Worm (Caenorhabditis elegans) whole organism, mixed stage, embryonic: ENCODE measurements around the gene T27A10.2.
A peak's percentile ranks its signal among the peaks of the same experiment; 100 is the strongest.

Experiments
- M03D4.4 ChIP-seq: sonication (generic microtip); optimal IDR thresholded peaks from 2 replicates; lab custom pipeline; 2017; ENCODE audit warnings: mild to moderate bottlenecking, missing genetic modification characterization, missing compliant biosample characterization
- blmp-1 ChIP-seq: fragments of 150-350 bp; optimal IDR thresholded peaks from 2 replicates; lab custom pipeline; 2014; ENCODE audit warnings: missing biosample characterization, missing genetic modification characterization
- ceh-39 ChIP-seq: fragments of 150-350 bp; optimal IDR thresholded peaks from 2 replicates; lab custom pipeline; 2014; ENCODE audit warnings: missing biosample characterization, missing genetic modification characterization
- ceh-43 ChIP-seq: fragments of 200-800 bp; sonication (Bioruptor generic); optimal IDR thresholded peaks from 2 replicates; lab custom pipeline; 2018; ENCODE audit warnings: mild to moderate bottlenecking, missing genetic modification characterization, moderate library complexity, missing compliant biosample characterization
- ceh-83 ChIP-seq: fragments of 200-800 bp; sonication (Bioruptor generic); optimal IDR thresholded peaks from 2 replicates; lab custom pipeline; 2018; ENCODE audit warnings: mild to moderate bottlenecking, missing genetic modification characterization, missing compliant biosample characterization
- ces-1 ChIP-seq: fragments of 150-350 bp; optimal IDR thresholded peaks from 2 replicates; lab custom pipeline; 2014; ENCODE audit warnings: missing biosample characterization, missing genetic modification reagents, missing genetic modification characterization
- cnd-1 ChIP-seq: fragments of 200-800 bp; sonication (Bioruptor generic); optimal IDR thresholded peaks from 2 replicates; lab custom pipeline; 2018; ENCODE audit warnings: mild to moderate bottlenecking, missing genetic modification characterization, missing compliant biosample characterization
- drap-1 ChIP-seq: fragments of 200-800 bp; sonication (Bioruptor generic); optimal IDR thresholded peaks from 3 replicates; lab custom pipeline; 2018; ENCODE audit warnings: mild to moderate bottlenecking, missing genetic modification characterization, missing compliant biosample characterization
- elt-1 ChIP-seq: sonication (generic microtip); optimal IDR thresholded peaks from 2 replicates; lab custom pipeline; 2017; ENCODE audit warnings: missing genetic modification characterization, mild to moderate bottlenecking, missing compliant biosample characterization, antibody characterized with exemption, moderate library complexity, borderline replicate concordance; ENCODE audit not compliant: insufficient read depth
- elt-3 ChIP-seq: fragments of 150-350 bp; optimal IDR thresholded peaks from 2 replicates; lab custom pipeline; 2014; ENCODE audit warnings: missing biosample characterization, missing genetic modification characterization
- flh-1 ChIP-seq: fragments of 200-800 bp; sonication (Bioruptor generic); optimal IDR thresholded peaks from 2 replicates; lab custom pipeline; 2018; ENCODE audit warnings: mild to moderate bottlenecking, missing genetic modification characterization, moderate library complexity, missing compliant biosample characterization
- hlh-1 ChIP-seq: fragments of 150-350 bp; optimal IDR thresholded peaks from 2 replicates; lab custom pipeline; 2014; ENCODE audit warnings: missing biosample characterization, missing genetic modification reagents, missing genetic modification characterization
- lsy-2 ChIP-seq: fragments of 150-350 bp; optimal IDR thresholded peaks from 2 replicates; lab custom pipeline; 2014; ENCODE audit warnings: missing biosample characterization, missing genetic modification characterization
- mab-5 ChIP-seq: fragments of 150-350 bp; optimal IDR thresholded peaks from 2 replicates; lab custom pipeline; 2014; ENCODE audit warnings: missing biosample characterization, missing genetic modification characterization
- mep-1 ChIP-seq: fragments of 150-350 bp; optimal IDR thresholded peaks from 2 replicates; lab custom pipeline; 2017; ENCODE audit warnings: missing biosample characterization, missing genetic modification reagents, missing genetic modification characterization, inconsistent platforms
- mls-2 ChIP-seq: sonication (generic microtip); optimal IDR thresholded peaks from 2 replicates; lab custom pipeline; 2016; ENCODE audit warnings: mild to moderate bottlenecking, missing genetic modification characterization, moderate library complexity, missing compliant biosample characterization
- nhr-12 ChIP-seq: fragments of 150-350 bp; optimal IDR thresholded peaks from 2 replicates; lab custom pipeline; 2014; ENCODE audit warnings: missing biosample characterization, missing genetic modification characterization
- nhr-2 ChIP-seq: fragments of 150-350 bp; optimal IDR thresholded peaks from 2 replicates; lab custom pipeline; 2014; ENCODE audit warnings: missing biosample characterization, missing genetic modification characterization
- nhr-237 ChIP-seq: fragments of 150-350 bp; optimal IDR thresholded peaks from 2 replicates; lab custom pipeline; 2014; ENCODE audit warnings: missing biosample characterization, missing genetic modification characterization
- nhr-28 ChIP-seq: fragments of 150-350 bp; optimal IDR thresholded peaks from 2 replicates; lab custom pipeline; 2014; ENCODE audit warnings: missing biosample characterization, missing genetic modification characterization
- nhr-76 ChIP-seq: sonication (generic microtip); optimal IDR thresholded peaks from 2 replicates; lab custom pipeline; 2017; ENCODE audit warnings: missing biosample characterization, missing genetic modification characterization
- pha-4 ChIP-seq: fragments of 150-350 bp; optimal IDR thresholded peaks from 2 replicates; lab custom pipeline; 2018; ENCODE audit warnings: missing biosample characterization, missing genetic modification reagents, missing genetic modification characterization
- snpc-4 ChIP-seq: fragments of 150-350 bp; optimal IDR thresholded peaks from 2 replicates; lab custom pipeline; 2014; ENCODE audit warnings: missing biosample characterization, missing genetic modification characterization
- sptf-1 ChIP-seq: sonication (generic microtip); optimal IDR thresholded peaks from 2 replicates; lab custom pipeline; 2017; ENCODE audit warnings: mild to moderate bottlenecking, missing genetic modification characterization, moderate library complexity, missing compliant biosample characterization
- unc-120 ChIP-seq: sonication (generic microtip); optimal IDR thresholded peaks from 2 replicates; lab custom pipeline; 2017; ENCODE audit warnings: missing genetic modification characterization, missing compliant biosample characterization; ENCODE audit not compliant: poor library complexity, severe bottlenecking
- unc-39 ChIP-seq: fragments of 150-350 bp; optimal IDR thresholded peaks from 2 replicates; lab custom pipeline; 2014; ENCODE audit warnings: missing biosample characterization, missing genetic modification characterization
- unc-62 ChIP-seq: fragments of 150-350 bp; optimal IDR thresholded peaks from 2 replicates; lab custom pipeline; 2014; ENCODE audit warnings: missing biosample characterization, missing genetic modification reagents, missing genetic modification characterization
- zip-8 ChIP-seq: fragments of 150-350 bp; optimal IDR thresholded peaks from 2 replicates; lab custom pipeline; 2014; ENCODE audit warnings: missing biosample characterization, missing genetic modification characterization
- ztf-11 ChIP-seq: fragments of 150-350 bp; optimal IDR thresholded peaks from 2 replicates; lab custom pipeline; 2014; ENCODE audit warnings: missing biosample characterization, missing genetic modification characterization

The T27A10.2 gene

DNA sequence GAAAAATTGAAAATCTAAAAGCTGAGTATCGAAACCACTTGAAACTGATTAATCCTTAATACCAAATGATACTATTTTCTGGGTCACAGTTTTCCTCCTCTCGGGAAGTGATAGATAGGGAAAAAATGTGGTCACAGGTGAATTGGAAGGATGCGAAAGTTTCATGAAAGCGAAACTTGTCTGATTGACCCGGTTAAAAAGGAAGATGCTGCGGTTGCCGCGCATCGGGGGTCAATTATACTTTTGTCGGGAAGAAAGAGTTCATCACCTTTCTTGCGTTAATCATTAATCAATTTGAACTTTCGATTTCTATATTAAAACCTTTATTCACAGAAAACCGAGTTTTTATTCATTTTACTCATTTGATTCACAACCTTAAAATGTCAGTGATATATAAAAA lies 11.2 kb downstream of the T27A10.2 start:
- TF ChIP-seq nhr-12 (tag; lab: Kevin White, UChicago), result no peak
- TF ChIP-seq blmp-1 (tag; lab: Kevin White, UChicago), result peak; percentile 72

DNA sequence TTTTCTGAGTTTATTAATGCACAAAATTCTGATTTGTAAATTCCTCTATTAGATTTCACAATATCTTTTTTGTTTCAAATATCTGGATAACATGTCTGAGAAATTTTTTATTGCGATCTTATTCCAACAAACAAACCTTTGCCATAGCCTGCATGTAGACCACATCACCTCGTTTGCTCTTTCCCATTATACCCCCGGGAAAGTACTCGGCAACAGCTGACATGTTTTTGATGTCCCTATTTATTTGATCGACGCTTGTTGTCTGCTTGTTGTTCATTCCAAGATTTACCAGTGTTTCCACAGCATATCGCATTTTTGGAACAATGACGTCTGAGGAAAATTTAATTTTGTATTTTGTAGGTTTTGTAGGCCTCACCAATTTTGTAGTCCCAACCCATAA lies 14.1 kb downstream of the T27A10.2 start:
- TF ChIP-seq unc-62 (GFP tag; lab: Kevin White, UChicago) (peak; percentile 1), elt-1 (no peak), hlh-1 (tag; lab: Kevin White, UChicago) (peak; percentile 80), unc-120 (tag; lab: Kevin White, UChicago) (peak; percentile 8)

ce11 chrX:3600390-3600789 lies 14.6 kb downstream of the T27A10.2 start, which contains the start of gene cgr-1:
Gene cgr-1, minus strand, starts transcription at chrX:3600457.
- TF ChIP-seq cnd-1 (tag; lab: Kevin White, UChicago), result no peak
- no peak for TF ChIP-seq flh-1 (GFP tag; lab: Kevin White, UChicago)
- TF ChIP-seq ceh-83 (GFP tag; lab: Kevin White, UChicago), result no peak
- TF ChIP-seq ceh-39 (tag; lab: Kevin White, UChicago), result no peak
- no peak for TF ChIP-seq unc-62 (GFP tag; lab: Kevin White, UChicago)
- TF ChIP-seq mep-1, result no peak
- no peak for TF ChIP-seq M03D4.4
- no peak for TF ChIP-seq snpc-4
- no peak for TF ChIP-seq ces-1 (GFP tag; lab: Kevin White, UChicago)
- no peak for TF ChIP-seq unc-39 (tag; lab: Kevin White, UChicago)
- no peak for TF ChIP-seq elt-1

- TF ChIP-seq nhr-28 (tag; lab: Kevin White, UChicago), result no peak
- TF ChIP-seq hlh-1 (tag; lab: Kevin White, UChicago), result peak; percentile 18
- no peak for TF ChIP-seq unc-120 (tag; lab: Kevin White, UChicago)
Observed at ce11 chrX:3601531-3601930, 15.8 kb downstream of the T27A10.2 start, which contains the start of gene C18B2.3. Gene C18B2.3, plus strand, starts transcription at chrX:3601831.

ce11 chrX:3602622-3603021 lies 16.9 kb downstream of the T27A10.2 start:
- no peak for TF ChIP-seq nhr-12 (tag; lab: Kevin White, UChicago)
- TF ChIP-seq ceh-39 (tag; lab: Kevin White, UChicago), result no peak
- TF ChIP-seq flh-1 (GFP tag; lab: Kevin White, UChicago), result no peak
- no peak for TF ChIP-seq nhr-28 (tag; lab: Kevin White, UChicago)
- no peak for TF ChIP-seq mep-1
- no peak for TF ChIP-seq drap-1 (GFP tag; lab: Kevin White, UChicago)
- no peak for TF ChIP-seq lsy-2 (tag; lab: Kevin White, UChicago)
- TF ChIP-seq unc-62 (GFP tag; lab: Kevin White, UChicago), result no peak

DNA sequence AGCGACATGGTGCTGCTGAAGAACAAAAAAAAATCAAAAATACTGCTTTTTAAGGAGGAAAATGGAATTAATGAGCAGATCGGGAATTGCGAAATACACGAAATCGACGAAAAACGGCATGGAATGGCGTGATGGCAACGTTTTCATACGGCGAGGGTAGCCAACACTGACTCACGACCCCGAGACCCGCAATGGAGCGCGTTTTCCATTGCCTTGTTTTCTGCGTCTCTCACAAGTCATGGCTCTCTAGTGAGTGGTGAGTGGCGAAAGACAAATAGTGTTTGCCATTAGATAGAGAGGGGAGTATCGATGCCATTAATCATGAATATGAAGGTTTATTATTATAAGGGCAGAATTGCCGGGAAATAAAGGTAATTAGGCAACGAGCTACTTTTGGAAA lies 20.0 kb downstream of the T27A10.2 start, which contains the start of gene C18B2.4:
Gene C18B2.4, minus strand, starts transcription at position 15 of the 400 bp plus-strand sequence.
- TF ChIP-seq zip-8 (tag; lab: Kevin White, UChicago) (no peak), ces-1 (GFP tag; lab: Kevin White, UChicago) (peak; percentile 58), ceh-83 (GFP tag; lab: Kevin White, UChicago) (no peak), ceh-43 (GFP tag; lab: Kevin White, UChicago) (peak; percentile 46), M03D4.4 (no peak), nhr-237 (tag; lab: Kevin White, UChicago) (peak; percentile 17), drap-1 (GFP tag; lab: Kevin White, UChicago) (peak; percentile 27), elt-3 (tag; lab: Kevin White, UChicago) (no peak), mep-1 (peak; percentile 57), mls-2 (peak; percentile 72), unc-120 (tag; lab: Kevin White, UChicago) (peak; percentile 79), unc-62 (GFP tag; lab: Kevin White, UChicago) (peak; percentile 83), nhr-2 (tag; lab: Kevin White, UChicago) (no peak), ceh-39 (tag; lab: Kevin White, UChicago) (peak; percentile 4), pha-4 (tag; lab: Kevin White, UChicago) (peak; percentile 28)

- TF ChIP-seq sptf-1 (tag; lab: Kevin White, UChicago), result no peak
- TF ChIP-seq ceh-43 (GFP tag; lab: Kevin White, UChicago), result no peak
- no peak for TF ChIP-seq nhr-76 (tag; lab: Kevin White, UChicago)
- TF ChIP-seq mab-5 (tag; lab: Kevin White, UChicago), result no peak
- TF ChIP-seq mep-1, result no peak
- no peak for TF ChIP-seq ceh-83 (GFP tag; lab: Kevin White, UChicago)
- no peak for TF ChIP-seq ztf-11 (tag; lab: Kevin White, UChicago)
- no peak for TF ChIP-seq ces-1 (GFP tag; lab: Kevin White, UChicago)
- TF ChIP-seq mls-2, result no peak
- no peak for TF ChIP-seq blmp-1 (tag; lab: Kevin White, UChicago)
- TF ChIP-seq, all 35 proteins: peak for 0
Observed at ce11 chrX:3610442-3610841, 24.7 kb downstream of the T27A10.2 start.
